Fruit fly (Drosophila melanogaster) whole organism, embryonic: ENCODE results near the gene Alp5.

Experiments used
- ATbp ChIP-seq: fragments of 200-800 bp; sonication (Bioruptor generic); optimal IDR thresholded peaks from 2 replicates; lab custom pipeline; 2017; ENCODE audit warnings: missing biosample characterization, mild to moderate bottlenecking, missing genetic modification characterization, missing genetic modification reagents
- Aef1 ChIP-seq: fragments of 200-800 bp; sonication (Bioruptor generic); IDR thresholded peaks from 3 replicates; pipeline ENCODE4 v1.3.6; 2022; ENCODE audit warnings: missing biosample characterization, missing genetic modification characterization
- Atf6 ChIP-seq: fragments of 200-800 bp; sonication (Bioruptor generic); IDR thresholded peaks from 2 replicates; pipeline ENCODE4 v1.3.6; 2022; ENCODE audit warnings: missing biosample characterization, missing genetic modification characterization
- CG10543 ChIP-seq: fragments of 200-800 bp; sonication (Bioruptor generic); optimal IDR thresholded peaks from 3 replicates; lab custom pipeline; 2017; ENCODE audit warnings: missing biosample characterization, mild to moderate bottlenecking, missing genetic modification characterization, moderate library complexity
- CG10565 ChIP-seq: fragments of 200-800 bp; sonication (Bioruptor generic); optimal IDR thresholded peaks from 3 replicates; lab custom pipeline; 2016; ENCODE audit warnings: missing biosample characterization, mild to moderate bottlenecking, missing genetic modification characterization
- CG1233 ChIP-seq: fragments of 200-800 bp; sonication (Bioruptor generic); optimal IDR thresholded peaks from 4 replicates; lab custom pipeline; 2018; ENCODE audit warnings: missing biosample characterization, mild to moderate bottlenecking, missing genetic modification characterization
- CG14710 ChIP-seq: fragments of 200-800 bp; sonication (Bioruptor generic); optimal IDR thresholded peaks from 3 replicates; lab custom pipeline; 2019; ENCODE audit warnings: missing biosample characterization, mild to moderate bottlenecking, missing genetic modification characterization, moderate library complexity
- CG17912 ChIP-seq: fragments of 200-800 bp; sonication (Bioruptor generic); optimal IDR thresholded peaks from 2 replicates; lab custom pipeline; 2018; ENCODE audit warnings: missing biosample characterization, mild to moderate bottlenecking, missing genetic modification characterization
- CG1792 ChIP-seq: fragments of 200-800 bp; sonication (Bioruptor generic); optimal IDR thresholded peaks from 2 replicates; lab custom pipeline; 2016; ENCODE audit warnings: missing biosample characterization, missing genetic modification characterization
- CG2129 ChIP-seq: fragments of 200-800 bp; sonication (Bioruptor generic); IDR thresholded peaks from 2 replicates; pipeline ENCODE4 v1.3.6; 2022; ENCODE audit warnings: missing biosample characterization, missing genetic modification characterization; ENCODE audit not compliant: partially characterized antibody
- CG34422 ChIP-seq: fragments of 200-800 bp; sonication (Bioruptor generic); IDR thresholded peaks from 3 replicates; pipeline ENCODE4 v1.3.6; 2022; ENCODE audit warnings: missing biosample characterization, missing genetic modification characterization
- CG3847 ChIP-seq: fragments of 200-800 bp; sonication (Bioruptor generic); IDR thresholded peaks from 2 replicates; pipeline ENCODE4 v1.3.6; 2022; ENCODE audit warnings: missing biosample characterization, missing genetic modification characterization
- CG42726 ChIP-seq: fragments of 200-800 bp; sonication (Bioruptor generic); IDR thresholded peaks from 2 replicates; pipeline ENCODE4 v1.3.6; 2022; ENCODE audit warnings: missing biosample characterization, missing genetic modification characterization; ENCODE audit not compliant: partially characterized antibody
- CG4328 ChIP-seq: fragments of 200-800 bp; sonication (Bioruptor generic); optimal IDR thresholded peaks from 3 replicates; lab custom pipeline; 2017; ENCODE audit warnings: missing biosample characterization, missing genetic modification reagents, missing genetic modification characterization
- CG4360 ChIP-seq: fragments of 200-800 bp; sonication (Bioruptor generic); IDR thresholded peaks from 2 replicates; pipeline ENCODE4 v1.3.6; 2022; ENCODE audit warnings: missing biosample characterization, missing genetic modification characterization
- CG4730 ChIP-seq: fragments of 200-800 bp; sonication (Bioruptor generic); IDR thresholded peaks from 2 replicates; pipeline ENCODE4 v1.3.6; 2022; ENCODE audit warnings: missing biosample characterization, missing genetic modification characterization
- CG6791 ChIP-seq: fragments of 200-800 bp; sonication (Bioruptor generic); IDR thresholded peaks from 3 replicates; pipeline ENCODE4 v1.3.6; 2022; ENCODE audit warnings: missing biosample characterization, missing genetic modification characterization; ENCODE audit not compliant: partially characterized antibody
- CG7786 ChIP-seq: fragments of 200-800 bp; sonication (Bioruptor generic); optimal IDR thresholded peaks from 2 replicates; lab custom pipeline; 2016; ENCODE audit warnings: missing biosample characterization, missing genetic modification characterization
- CG8924 ChIP-seq: fragments of 200-800 bp; optimal IDR thresholded peaks from 3 replicates; lab custom pipeline; 2019; ENCODE audit warnings: missing biosample characterization, mild to moderate bottlenecking, missing genetic modification characterization, moderate library complexity
- Doc3 ChIP-seq: fragments of 200-800 bp; sonication (Bioruptor generic); IDR thresholded peaks from 3 replicates; pipeline ENCODE4 v1.3.6; 2022; ENCODE audit warnings: missing biosample characterization, missing genetic modification characterization; ENCODE audit not compliant: partially characterized antibody
- E2f1 ChIP-seq: fragments of 200-800 bp; sonication (Bioruptor generic); IDR thresholded peaks from 2 replicates; pipeline ENCODE4 v1.3.6; 2022; ENCODE audit warnings: missing biosample characterization, missing genetic modification characterization
- E2f2 ChIP-seq: fragments of 200-800 bp; sonication (Bioruptor generic); IDR thresholded peaks from 2 replicates; pipeline ENCODE4 v1.3.6; 2022; ENCODE audit warnings: missing biosample characterization, missing genetic modification characterization
- Hand ChIP-seq: fragments of 200-800 bp; sonication (Bioruptor generic); optimal IDR thresholded peaks from 2 replicates; lab custom pipeline; 2017; ENCODE audit warnings: mild to moderate bottlenecking, missing biosample characterization, missing genetic modification reagents, missing genetic modification characterization
- Hr3 ChIP-seq: fragments of 200-800 bp; sonication (Bioruptor generic); optimal IDR thresholded peaks from 3 replicates; lab custom pipeline; 2016; ENCODE audit warnings: missing biosample characterization, missing genetic modification characterization
- Max ChIP-seq: fragments of 200-800 bp; sonication (Bioruptor generic); optimal IDR thresholded peaks from 2 replicates; lab custom pipeline; 2016; ENCODE audit warnings: missing biosample characterization, mild to moderate bottlenecking, missing genetic modification characterization
- Med ChIP-seq: fragments of 200-800 bp; sonication (Bioruptor generic); peaks from one replicate; lab custom pipeline; 2016; ENCODE audit warnings: missing biosample characterization, missing genetic modification characterization, mild to moderate bottlenecking, inconsistent platforms, moderate library complexity
- Mes4 ChIP-seq: fragments of 200-800 bp; sonication (Bioruptor generic); optimal IDR thresholded peaks from 2 replicates; lab custom pipeline; 2016; ENCODE audit warnings: missing biosample characterization, missing genetic modification characterization
- ab ChIP-seq: fragments of 200-800 bp; sonication (Bioruptor generic); optimal IDR thresholded peaks from 2 replicates; lab custom pipeline; 2016; ENCODE audit warnings: missing biosample characterization, missing genetic modification characterization
- ac ChIP-seq: fragments of 200-800 bp; sonication (Bioruptor generic); optimal IDR thresholded peaks from 3 replicates; lab custom pipeline; 2017; ENCODE audit warnings: missing biosample characterization, mild to moderate bottlenecking, missing genetic modification characterization
- bbx ChIP-seq: fragments of 200-800 bp; sonication (Bioruptor generic); IDR thresholded peaks from 2 replicates; pipeline ENCODE4 v1.3.6; 2022; ENCODE audit warnings: missing biosample characterization, missing genetic modification characterization; ENCODE audit not compliant: partially characterized antibody
- caup ChIP-seq: fragments of 200-800 bp; sonication (Bioruptor generic); optimal IDR thresholded peaks from 3 replicates; lab custom pipeline; 2017; ENCODE audit warnings: missing biosample characterization, mild to moderate bottlenecking, missing genetic modification characterization, moderate library complexity; ENCODE audit not compliant: severe bottlenecking
- chinmo ChIP-seq: fragments of 200-800 bp; sonication (Bioruptor generic); IDR thresholded peaks from 4 replicates; pipeline ENCODE4 v1.3.6; 2022; ENCODE audit warnings: missing biosample characterization, missing genetic modification characterization; ENCODE audit not compliant: partially characterized antibody
- chn ChIP-seq: fragments of 200-800 bp; sonication (Bioruptor generic); optimal IDR thresholded peaks from 2 replicates; lab custom pipeline; 2016; ENCODE audit warnings: missing biosample characterization, missing genetic modification characterization
- crol ChIP-seq: fragments of 200-800 bp; sonication (Bioruptor generic); IDR thresholded peaks from 2 replicates; pipeline ENCODE4 v1.3.6; 2022; ENCODE audit warnings: missing biosample characterization, missing genetic modification characterization
- kay ChIP-seq: fragments of 200-800 bp; sonication (Bioruptor generic); optimal IDR thresholded peaks from 2 replicates; lab custom pipeline; 2016; ENCODE audit warnings: missing biosample characterization, missing genetic modification characterization
- lab ChIP-seq: fragments of 200-800 bp; sonication (Bioruptor generic); optimal IDR thresholded peaks from 3 replicates; lab custom pipeline; 2017; ENCODE audit warnings: missing biosample characterization, missing genetic modification characterization, mild to moderate bottlenecking, moderate library complexity, missing genetic modification reagents
- nerfin-1 ChIP-seq: fragments of 200-800 bp; sonication (Bioruptor generic); optimal IDR thresholded peaks from 3 replicates; lab custom pipeline; 2019; ENCODE audit warnings: missing biosample characterization, mild to moderate bottlenecking, missing genetic modification characterization, moderate library complexity
- nmo ChIP-seq: fragments of 200-800 bp; sonication (Bioruptor generic); optimal IDR thresholded peaks from 2 replicates; lab custom pipeline; 2018; ENCODE audit warnings: missing biosample characterization, mild to moderate bottlenecking, missing genetic modification characterization, moderate library complexity
- p53 ChIP-seq: fragments of 200-800 bp; sonication (Bioruptor generic); optimal IDR thresholded peaks from 2 replicates; lab custom pipeline; 2016; ENCODE audit warnings: missing biosample characterization, missing genetic modification characterization
- prd ChIP-seq, 3 experiments: fragments of >200 bp in 2 of 3; fragments of 200-800 bp in 1 of 3; sonication (Bioruptor generic) in 1 of 3; optimal IDR thresholded peaks in 2 of 3; IDR thresholded peaks in 1 of 3; 2 replicates in 2 of 3; 3 replicates in 1 of 3; pipeline versions ENCODE4 v1.3.6 to Lab custom; 2017 to 2022; ENCODE audit warnings: missing biosample characterization in 1 of 3, missing genetic modification characterization in 1 of 3
- pros ChIP-seq: fragments of 200-800 bp; sonication (Bioruptor generic); optimal IDR thresholded peaks from 3 replicates; lab custom pipeline; 2019; ENCODE audit warnings: missing biosample characterization, mild to moderate bottlenecking, missing genetic modification characterization, moderate library complexity
- rib ChIP-seq: fragments of 200-800 bp; sonication (Bioruptor generic); IDR thresholded peaks from 2 replicates; pipeline ENCODE4 v1.3.6; 2022; ENCODE audit warnings: missing biosample characterization, missing genetic modification characterization
- run ChIP-seq: fragments of 200-800 bp; sonication (Bioruptor generic); optimal IDR thresholded peaks from 3 replicates; lab custom pipeline; 2018; ENCODE audit warnings: missing biosample characterization, mild to moderate bottlenecking, missing genetic modification characterization
- scrt ChIP-seq: fragments of 200-800 bp; sonication (Bioruptor generic); optimal IDR thresholded peaks from 2 replicates; lab custom pipeline; 2018; ENCODE audit warnings: missing biosample characterization, mild to moderate bottlenecking, missing genetic modification characterization, moderate library complexity
- seq ChIP-seq: fragments of 200-800 bp; sonication (Bioruptor generic); IDR thresholded peaks from 2 replicates; pipeline ENCODE4 v1.3.6; 2022; ENCODE audit warnings: missing biosample characterization, missing genetic modification characterization
- shn ChIP-seq: fragments of 200-800 bp; sonication (Bioruptor generic); optimal IDR thresholded peaks from 3 replicates; lab custom pipeline; 2016; ENCODE audit warnings: missing biosample characterization, missing genetic modification characterization
- sna ChIP-seq: fragments of 200-800 bp; sonication (Bioruptor generic); IDR thresholded peaks from 2 replicates; pipeline ENCODE4 v1.3.6; 2022; ENCODE audit warnings: missing biosample characterization, missing genetic modification characterization; ENCODE audit not compliant: partially characterized antibody
- trh ChIP-seq: fragments of 200-800 bp; sonication (Bioruptor generic); optimal IDR thresholded peaks from 2 replicates; lab custom pipeline; 2016; ENCODE audit warnings: missing biosample characterization, missing genetic modification characterization
- zfh1 ChIP-seq: fragments of 200-800 bp; sonication (Bioruptor generic); IDR thresholded peaks from 3 replicates; pipeline ENCODE4 v1.3.6; 2022; ENCODE audit warnings: missing biosample characterization, missing genetic modification characterization

The Alp5 gene

dm6 chr3R:20958599-20959150, 48.1 kb downstream of the Alp5 start (continued):
- no peak for TF ChIP-seq ATbp (GFP tag; lab: Kevin White, UChicago)
- TF ChIP-seq E2f1 (GFP tag; lab: Robert Waterston, UW) = no peak
- peak; percentile 34; the same call in 1 of the 2 replicates for TF ChIP-seq bbx (GFP tag; lab: Robert Waterston, UW)
- peak; percentile 50 for TF ChIP-seq Med (GFP tag; lab: Kevin White, UChicago)
- TF ChIP-seq CG3847 = 0 out of 2 replicates have a peak, but pooled peaks have one; percentile 8
- no peak for TF ChIP-seq CG4328
- no peak for TF ChIP-seq Aef1 (GFP tag; lab: Robert Waterston, UW)
- TF ChIP-seq nerfin-1 (tag; lab: Kevin White, UChicago) = peak; percentile 64
- no peak for TF ChIP-seq CG1792 (GFP tag; lab: Kevin White, UChicago)
- TF ChIP-seq caup (GFP tag; lab: Kevin White, UChicago) = no peak
- TF ChIP-seq rib (GFP tag; lab: Robert Waterston, UW) = no peak
- TF ChIP-seq E2f2 = no peak
- peak; percentile 12 for TF ChIP-seq scrt
- no peak for TF ChIP-seq CG4730 (GFP tag; lab: Robert Waterston, UW)
- no peak for TF ChIP-seq Atf6 (GFP tag; lab: Robert Waterston, UW)
- no peak for TF ChIP-seq CG6791 (GFP tag; lab: Robert Waterston, UW)
- no peak for TF ChIP-seq Mes4 (GFP tag; lab: Kevin White, UChicago)
- TF ChIP-seq zfh1 (GFP tag; lab: Robert Waterston, UW) = peak; percentile 43; the same call in 1 of the 3 replicates
- no peak for TF ChIP-seq prd (optimal IDR thresholded peaks at IDR 0.05; lab: Kevin White, UChicago)
- no peak for TF ChIP-seq prd (GFP tag; IDR thresholded peaks at IDR 0.05; lab: Robert Waterston, UW)
- TF ChIP-seq Max (GFP tag; lab: Kevin White, UChicago) = no peak
- TF ChIP-seq crol (GFP tag; lab: Robert Waterston, UW) = 0 out of 2 replicates have a peak, but pooled peaks have one; percentile 25
- TF ChIP-seq nmo = no peak
- no peak for TF ChIP-seq CG8924 (tag; lab: Kevin White, UChicago)
- TF ChIP-seq sna (GFP tag; lab: Robert Waterston, UW) = no peak
- no peak for TF ChIP-seq Hand
- peak; percentile 13 for TF ChIP-seq lab (GFP tag; lab: Kevin White, UChicago)
- no peak for TF ChIP-seq CG1233 (GFP tag; lab: Kevin White, UChicago)
- TF ChIP-seq chn (GFP tag; lab: Kevin White, UChicago) = no peak
- no peak for TF ChIP-seq kay (GFP tag; lab: Kevin White, UChicago)
- no peak for TF ChIP-seq CG2129 (GFP tag; lab: Robert Waterston, UW)
- no peak for TF ChIP-seq ac
- TF ChIP-seq CG14710 (tag; lab: Kevin White, UChicago) = no peak
- no peak for TF ChIP-seq shn (GFP tag; lab: Kevin White, UChicago)
- no peak for TF ChIP-seq CG7786
- TF ChIP-seq Hr3 (GFP tag; lab: Kevin White, UChicago) = no peak
- TF ChIP-seq seq = no peak
- TF ChIP-seq CG10565 (GFP tag; lab: Kevin White, UChicago) = no peak
- no peak for TF ChIP-seq CG10543 (GFP tag; lab: Kevin White, UChicago)
- TF ChIP-seq trh = no peak
- TF ChIP-seq CG17912 (GFP tag; lab: Kevin White, UChicago) = no peak
- TF ChIP-seq CG42726 (GFP tag; lab: Robert Waterston, UW) = no peak
- TF ChIP-seq chinmo (GFP tag; lab: Robert Waterston, UW) = 0 out of 4 replicates have a peak, but pooled peaks have one; percentile 67
- no peak for TF ChIP-seq ab
- TF ChIP-seq CG4360 (GFP tag; lab: Robert Waterston, UW) = no peak
- no peak for TF ChIP-seq p53 (GFP tag; lab: Kevin White, UChicago)
- TF ChIP-seq Doc3 (GFP tag; lab: Robert Waterston, UW) = no peak
- TF ChIP-seq pros (GFP tag; lab: Kevin White, UChicago) = no peak
- no peak for TF ChIP-seq run
- TF ChIP-seq CG34422 (GFP tag; lab: Robert Waterston, UW) = peak; percentile 20; the same call in 1 of the 3 replicates
